Fruit fly (Drosophila melanogaster): ENCODE results near the gene Unc-76.

Unc-76 gene

DNA sequence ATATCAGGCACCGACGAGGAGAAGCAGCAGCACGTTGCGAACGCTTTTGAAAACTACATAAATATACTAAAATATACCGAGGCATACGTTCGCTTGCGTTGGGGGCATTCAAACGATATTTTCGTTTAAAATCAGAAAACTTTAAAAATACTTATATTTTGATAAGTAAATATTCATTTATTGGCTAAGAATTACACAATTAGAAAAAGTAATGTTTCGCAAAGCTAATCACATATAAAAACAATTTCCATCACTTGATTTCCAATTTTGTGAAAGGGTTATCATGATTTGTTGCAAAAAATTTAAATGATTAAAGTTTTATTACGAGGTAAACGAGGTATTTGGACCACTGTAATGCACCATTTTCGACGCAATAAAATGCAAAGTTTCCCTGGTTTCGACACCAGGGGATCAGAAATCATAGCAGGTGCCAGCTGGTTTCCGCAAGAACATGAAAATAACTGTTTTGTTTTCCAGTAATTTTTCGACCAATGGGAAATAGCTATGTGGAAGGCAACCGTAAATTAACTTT is 4.5 kb upstream of the Unc-76 start, which contains the start of gene CG4045 (continued):
- no peak for TF ChIP-seq CG6654 (GFP tag; optimal IDR thresholded peaks at IDR 0.05)
- TF ChIP-seq Adf1 (GFP tag; IDR thresholded peaks at IDR 0.05), result no peak
- TF ChIP-seq Atf-2 (GFP tag; optimal IDR thresholded peaks at IDR 0.05), result no peak
- TF ChIP-seq Rx (GFP tag; IDR thresholded peaks at IDR 0.05), result no peak
- no peak for TF ChIP-seq az2 (GFP tag; optimal IDR thresholded peaks at IDR 0.05)
- peak; percentile 43 for TF ChIP-seq gfzf (GFP tag; optimal IDR thresholded peaks at IDR 0.05)
- no peak for TF ChIP-seq CG10147 (GFP tag; optimal IDR thresholded peaks at IDR 0.05)
- peak; percentile 1 for TF ChIP-seq lab (GFP tag; optimal IDR thresholded peaks at IDR 0.05)
- TF ChIP-seq gcm (GFP tag; optimal IDR thresholded peaks at IDR 0.05), result no peak
- TF ChIP-seq CG12391 (tag; optimal IDR thresholded peaks at IDR 0.05), result peak; percentile 15
- 0 out of 3 replicates have a peak, but pooled peaks have one; percentile 21 for TF ChIP-seq CG17361 (GFP tag; IDR thresholded peaks at IDR 0.05)
- TF ChIP-seq hbn (GFP tag; IDR thresholded peaks at IDR 0.05; ENCODE audit: partially characterized antibody), result peak; percentile 47; the same call in 1 of the 2 replicates
- TF ChIP-seq CG8388 (GFP tag; optimal IDR thresholded peaks at IDR 0.05), result no peak
- no peak for TF ChIP-seq CG5245 (GFP tag; optimal IDR thresholded peaks at IDR 0.05)
- TF ChIP-seq CG31441 (GFP tag; IDR thresholded peaks at IDR 0.05), result 0 out of 2 replicates have a peak, but pooled peaks have one; percentile 18
- no peak for TF ChIP-seq NC2β (GFP tag; optimal IDR thresholded peaks at IDR 0.05)
- TF ChIP-seq Ssrp (tag; optimal IDR thresholded peaks at IDR 0.05), result peak; percentile 21
- no peak for TF ChIP-seq Meics (GFP tag; optimal IDR thresholded peaks at IDR 0.05)
- TF ChIP-seq CG17186 (GFP tag; optimal IDR thresholded peaks at IDR 0.05), result no peak
- no peak for TF ChIP-seq Drgx (GFP tag; IDR thresholded peaks at IDR 0.05)
- TF ChIP-seq grau (tag; optimal IDR thresholded peaks at IDR 0.05), result peak; percentile 28
- TF ChIP-seq CG15514 (GFP tag; optimal IDR thresholded peaks at IDR 0.05), result peak; percentile 19
- TF ChIP-seq Lpt (GFP tag; optimal IDR thresholded peaks at IDR 0.05), result no peak
- TF ChIP-seq Lim3 (GFP tag; IDR thresholded peaks at IDR 0.05), result no peak
- peak; percentile 31 for TF ChIP-seq dmrt99B (tag; optimal IDR thresholded peaks at IDR 0.05)
- no peak for TF ChIP-seq Bdp1 (GFP tag; optimal IDR thresholded peaks at IDR 0.05)
- no peak for TF ChIP-seq her (GFP tag; optimal IDR thresholded peaks at IDR 0.05)
- peak; percentile 45 for TF ChIP-seq BEAF-32 (GFP tag; optimal IDR thresholded peaks at IDR 0.05)
- peak; percentile 13 for TF ChIP-seq unpg (GFP tag; optimal IDR thresholded peaks at IDR 0.05)
- 0 out of 4 replicates have a peak, but pooled peaks have one; percentile 19 for TF ChIP-seq Dll (GFP tag; IDR thresholded peaks at IDR 0.05; ENCODE audit: partially characterized antibody)
- TF ChIP-seq ewg (GFP tag; optimal IDR thresholded peaks at IDR 0.05), result no peak
- peak; percentile 0 for TF ChIP-seq YL-1 (GFP tag; optimal IDR thresholded peaks at IDR 0.05)
- peak; percentile 17 for TF ChIP-seq CG18262 (tag; optimal IDR thresholded peaks at IDR 0.05)
- TF ChIP-seq CG17612 (GFP tag; IDR thresholded peaks at IDR 0.05), result no peak
- TF ChIP-seq nau (GFP tag; optimal IDR thresholded peaks at IDR 0.05), result no peak
- no peak for TF ChIP-seq CG9932 (GFP tag; IDR thresholded peaks at IDR 0.05)
- TF ChIP-seq CG15011 (GFP tag; optimal IDR thresholded peaks at IDR 0.05), result no peak
- TF ChIP-seq CG31388 (GFP tag; optimal IDR thresholded peaks at IDR 0.05), result no peak
- no peak for TF ChIP-seq bcd (GFP tag; optimal IDR thresholded peaks at IDR 0.05)
- TF ChIP-seq pzg (GFP tag; optimal IDR thresholded peaks at IDR 0.05), result peak; percentile 20
- TF ChIP-seq nmo (GFP tag; optimal IDR thresholded peaks at IDR 0.05), result peak; percentile 16
- TF ChIP-seq phol (tag; optimal IDR thresholded peaks at IDR 0.05), result peak; percentile 14
- TF ChIP-seq CG8924 (tag; optimal IDR thresholded peaks at IDR 0.05), result no peak
- no peak for TF ChIP-seq tx (GFP tag; optimal IDR thresholded peaks at IDR 0.05)
- peak; percentile 39 for TF ChIP-seq CG11504 (tag; optimal IDR thresholded peaks at IDR 0.05)
- TF ChIP-seq row (GFP tag; IDR thresholded peaks at IDR 0.05), result peak; percentile 54
- TF ChIP-seq CG2678 (tag; optimal IDR thresholded peaks at IDR 0.05), result peak; percentile 39
- no peak for TF ChIP-seq ttk (GFP tag; IDR thresholded peaks at IDR 0.05)
- peak; percentile 29; the same call in 1 of the 2 replicates for TF ChIP-seq Scr (GFP tag; IDR thresholded peaks at IDR 0.05; ENCODE audit: partially characterized antibody)
